Worm (Caenorhabditis elegans) whole organism, mixed stage, embryonic: ENCODE measurements around the gene mtm-6.
"Not testable (repeated sequence)": the region's sequence is repeated elsewhere in the genome, so short reads cannot be mapped to it uniquely, and the experiment has no call there.

ENCODE experiments used
- M03D4.4 ChIP-seq: sonication (generic microtip); optimal IDR thresholded peaks from 2 replicates; lab custom pipeline; 2017; ENCODE audit warnings: mild to moderate bottlenecking, missing genetic modification characterization, missing compliant biosample characterization
- bed-3 ChIP-seq: fragments of 200-800 bp; sonication (Bioruptor generic); optimal IDR thresholded peaks from 3 replicates; lab custom pipeline; 2018; ENCODE audit warnings: mild to moderate bottlenecking, missing genetic modification characterization, moderate library complexity, missing compliant biosample characterization
- blmp-1 ChIP-seq: fragments of 150-350 bp; optimal IDR thresholded peaks from 2 replicates; lab custom pipeline; 2014; ENCODE audit warnings: missing biosample characterization, missing genetic modification characterization
- ceh-43 ChIP-seq: fragments of 200-800 bp; sonication (Bioruptor generic); optimal IDR thresholded peaks from 2 replicates; lab custom pipeline; 2018; ENCODE audit warnings: mild to moderate bottlenecking, missing genetic modification characterization, moderate library complexity, missing compliant biosample characterization
- ceh-83 ChIP-seq: fragments of 200-800 bp; sonication (Bioruptor generic); optimal IDR thresholded peaks from 2 replicates; lab custom pipeline; 2018; ENCODE audit warnings: mild to moderate bottlenecking, missing genetic modification characterization, missing compliant biosample characterization
- ces-1 ChIP-seq: fragments of 150-350 bp; optimal IDR thresholded peaks from 2 replicates; lab custom pipeline; 2014; ENCODE audit warnings: missing biosample characterization, missing genetic modification reagents, missing genetic modification characterization
- cnd-1 ChIP-seq: fragments of 200-800 bp; sonication (Bioruptor generic); optimal IDR thresholded peaks from 2 replicates; lab custom pipeline; 2018; ENCODE audit warnings: mild to moderate bottlenecking, missing genetic modification characterization, missing compliant biosample characterization
- drap-1 ChIP-seq: fragments of 200-800 bp; sonication (Bioruptor generic); optimal IDR thresholded peaks from 3 replicates; lab custom pipeline; 2018; ENCODE audit warnings: mild to moderate bottlenecking, missing genetic modification characterization, missing compliant biosample characterization
- elt-1 ChIP-seq: sonication (generic microtip); optimal IDR thresholded peaks from 2 replicates; lab custom pipeline; 2017; ENCODE audit warnings: missing genetic modification characterization, mild to moderate bottlenecking, missing compliant biosample characterization, antibody characterized with exemption, moderate library complexity, borderline replicate concordance; ENCODE audit not compliant: insufficient read depth
- elt-3 ChIP-seq: fragments of 150-350 bp; optimal IDR thresholded peaks from 2 replicates; lab custom pipeline; 2014; ENCODE audit warnings: missing biosample characterization, missing genetic modification characterization
- flh-1 ChIP-seq: fragments of 200-800 bp; sonication (Bioruptor generic); optimal IDR thresholded peaks from 2 replicates; lab custom pipeline; 2018; ENCODE audit warnings: mild to moderate bottlenecking, missing genetic modification characterization, moderate library complexity, missing compliant biosample characterization
- ham-2 ChIP-seq: fragments of 200-800 bp; sonication (Bioruptor generic); optimal IDR thresholded peaks from 2 replicates; lab custom pipeline; 2018; ENCODE audit warnings: mild to moderate bottlenecking, missing genetic modification characterization, missing compliant biosample characterization
- hlh-1 ChIP-seq: fragments of 150-350 bp; optimal IDR thresholded peaks from 2 replicates; lab custom pipeline; 2014; ENCODE audit warnings: missing biosample characterization, missing genetic modification reagents, missing genetic modification characterization
- lin-13 ChIP-seq: fragments of 150-350 bp; optimal IDR thresholded peaks from 2 replicates; lab custom pipeline; 2014; ENCODE audit warnings: missing biosample characterization, missing genetic modification characterization
- lin-32 ChIP-seq: fragments of 200-800 bp; sonication (Bioruptor generic); optimal IDR thresholded peaks from 2 replicates; lab custom pipeline; 2018; ENCODE audit warnings: mild to moderate bottlenecking, missing genetic modification characterization, missing compliant biosample characterization
- lsy-2 ChIP-seq: fragments of 150-350 bp; optimal IDR thresholded peaks from 2 replicates; lab custom pipeline; 2014; ENCODE audit warnings: missing biosample characterization, missing genetic modification characterization
- mab-5 ChIP-seq: fragments of 150-350 bp; optimal IDR thresholded peaks from 2 replicates; lab custom pipeline; 2014; ENCODE audit warnings: missing biosample characterization, missing genetic modification characterization
- mep-1 ChIP-seq: fragments of 150-350 bp; optimal IDR thresholded peaks from 2 replicates; lab custom pipeline; 2017; ENCODE audit warnings: missing biosample characterization, missing genetic modification reagents, missing genetic modification characterization, inconsistent platforms
- mls-2 ChIP-seq: sonication (generic microtip); optimal IDR thresholded peaks from 2 replicates; lab custom pipeline; 2016; ENCODE audit warnings: mild to moderate bottlenecking, missing genetic modification characterization, moderate library complexity, missing compliant biosample characterization
- nhr-2 ChIP-seq: fragments of 150-350 bp; optimal IDR thresholded peaks from 2 replicates; lab custom pipeline; 2014; ENCODE audit warnings: missing biosample characterization, missing genetic modification characterization
- nhr-76 ChIP-seq: sonication (generic microtip); optimal IDR thresholded peaks from 2 replicates; lab custom pipeline; 2017; ENCODE audit warnings: missing biosample characterization, missing genetic modification characterization
- sem-2 ChIP-seq: fragments of 200-800 bp; sonication (Bioruptor generic); optimal IDR thresholded peaks from 2 replicates; lab custom pipeline; 2018; ENCODE audit warnings: mild to moderate bottlenecking, missing genetic modification characterization, missing compliant biosample characterization
- snpc-4 ChIP-seq: fragments of 150-350 bp; optimal IDR thresholded peaks from 2 replicates; lab custom pipeline; 2014; ENCODE audit warnings: missing biosample characterization, missing genetic modification characterization
- sptf-1 ChIP-seq: sonication (generic microtip); optimal IDR thresholded peaks from 2 replicates; lab custom pipeline; 2017; ENCODE audit warnings: mild to moderate bottlenecking, missing genetic modification characterization, moderate library complexity, missing compliant biosample characterization
- tbx-8 ChIP-seq: fragments of 200-800 bp; sonication (Bioruptor generic); optimal IDR thresholded peaks from 2 replicates; lab custom pipeline; 2018; ENCODE audit warnings: mild to moderate bottlenecking, missing genetic modification characterization, moderate library complexity, missing compliant biosample characterization
- unc-120 ChIP-seq: sonication (generic microtip); optimal IDR thresholded peaks from 2 replicates; lab custom pipeline; 2017; ENCODE audit warnings: missing genetic modification characterization, missing compliant biosample characterization; ENCODE audit not compliant: poor library complexity, severe bottlenecking
- unc-39 ChIP-seq: fragments of 150-350 bp; optimal IDR thresholded peaks from 2 replicates; lab custom pipeline; 2014; ENCODE audit warnings: missing biosample characterization, missing genetic modification characterization
- unc-62 ChIP-seq: fragments of 150-350 bp; optimal IDR thresholded peaks from 2 replicates; lab custom pipeline; 2014; ENCODE audit warnings: missing biosample characterization, missing genetic modification reagents, missing genetic modification characterization
- zip-8 ChIP-seq: fragments of 150-350 bp; optimal IDR thresholded peaks from 2 replicates; lab custom pipeline; 2014; ENCODE audit warnings: missing biosample characterization, missing genetic modification characterization
- ztf-11 ChIP-seq: fragments of 150-350 bp; optimal IDR thresholded peaks from 2 replicates; lab custom pipeline; 2014; ENCODE audit warnings: missing biosample characterization, missing genetic modification characterization

mtm-6 gene

ce11 chrIII:13389078-13389477 is 42.2 kb downstream of the mtm-6 start, which contains the start of gene T03F6.3:
TSS of gene T03F6.3 (plus strand) at chrIII:13389395.
- TF ChIP-seq bed-3 (GFP tag; lab: Kevin White, UChicago): no peak
- no peak for TF ChIP-seq cnd-1 (tag; lab: Kevin White, UChicago)
- no peak for TF ChIP-seq unc-39
- TF ChIP-seq ztf-11 (tag; lab: Kevin White, UChicago): no peak
- TF ChIP-seq unc-62 (GFP tag; lab: Kevin White, UChicago): no peak
- no peak for TF ChIP-seq lin-13 (tag; lab: Kevin White, UChicago)
- no peak for TF ChIP-seq sem-2 (GFP tag; lab: Kevin White, UChicago)
- no peak for TF ChIP-seq blmp-1
- no peak for TF ChIP-seq ceh-43 (GFP tag; lab: Kevin White, UChicago)
- TF ChIP-seq drap-1: no peak
- TF ChIP-seq M03D4.4 (tag; lab: Kevin White, UChicago): no peak
- TF ChIP-seq mls-2: no peak

ce11 chrIII:13390789-13391188 is 43.9 kb downstream of the mtm-6 start:
- TF ChIP-seq mep-1 (tag; lab: Kevin White, UChicago): no peak
- TF ChIP-seq unc-62 (GFP tag; lab: Kevin White, UChicago): no peak
- no peak for TF ChIP-seq mab-5 (tag; lab: Kevin White, UChicago)
- no peak for TF ChIP-seq hlh-1
- no peak for TF ChIP-seq elt-3
- TF ChIP-seq M03D4.4 (tag; lab: Kevin White, UChicago): no peak
- TF ChIP-seq nhr-76 (tag; lab: Kevin White, UChicago): no peak
- TF ChIP-seq unc-120 (tag; lab: Kevin White, UChicago): no peak
- no peak for TF ChIP-seq sptf-1 (tag; lab: Kevin White, UChicago)
- TF ChIP-seq sem-2 (GFP tag; lab: Kevin White, UChicago): no peak
- TF ChIP-seq ham-2: no peak
- no peak for TF ChIP-seq ceh-43 (GFP tag; lab: Kevin White, UChicago)
- no peak for TF ChIP-seq snpc-4 (tag; lab: Kevin White, UChicago)
- no peak for TF ChIP-seq elt-1
- no peak for TF ChIP-seq ceh-83 (GFP tag; lab: Kevin White, UChicago)
- TF ChIP-seq lin-32 (GFP tag; lab: Kevin White, UChicago): no peak
- no peak for TF ChIP-seq lsy-2 (tag; lab: Kevin White, UChicago)
- TF ChIP-seq zip-8 (tag; lab: Kevin White, UChicago): no peak
- no peak for TF ChIP-seq nhr-2 (tag; lab: Kevin White, UChicago)
- TF ChIP-seq, all 35 proteins: peak for 0

- TF ChIP-seq unc-120 (tag; lab: Kevin White, UChicago): no peak
- peak; percentile 13 for TF ChIP-seq ces-1
Measured at ce11 chrIII:13393239-13393638, 46.4 kb downstream of the mtm-6 start, which contains the start of gene dnj-17. TSS of gene dnj-17 (minus strand) at chrIII:13393339.

ce11 chrIII:13393647-13394046 is 46.8 kb downstream of the mtm-6 start, which contains the start of gene qdpr-1:
TSS of gene qdpr-1 (plus strand) at chrIII:13393910.
- TF ChIP-seq mep-1 (tag; lab: Kevin White, UChicago): no peak
- TF ChIP-seq unc-39: no peak
- TF ChIP-seq elt-1: no peak
- no peak for TF ChIP-seq lin-13 (tag; lab: Kevin White, UChicago)
- no peak for TF ChIP-seq lin-32 (GFP tag; lab: Kevin White, UChicago)

ce11 chrIII:13395262-13395661 is 48.4 kb downstream of the mtm-6 start, which contains the start of gene F11F1.1:
TSS of gene F11F1.1 (plus strand) at chrIII:13395562.
- no peak for TF ChIP-seq mab-5 (tag; lab: Kevin White, UChicago)
- no peak for TF ChIP-seq nhr-2 (tag; lab: Kevin White, UChicago)
- TF ChIP-seq snpc-4 (tag; lab: Kevin White, UChicago): no peak
- TF ChIP-seq tbx-8 (GFP tag; lab: Kevin White, UChicago): no peak
- TF ChIP-seq, all 35 proteins: peak for 0

- TF ChIP-seq unc-62 (GFP tag; lab: Kevin White, UChicago); flh-1 (GFP tag; lab: Kevin White, UChicago); unc-120 (tag; lab: Kevin White, UChicago): not testable (repeated sequence)
Measured at ce11 chrIII:13401673-13402258, 54.9 kb downstream of the mtm-6 start, which contains the start of the genes srlf-9 and srlf-10. TSS of gene srlf-9 (minus strand) at chrIII:13401773. TSS of gene srlf-10 (plus strand) at chrIII:13402208.
